Worm (Caenorhabditis elegans): ENCODE data around the gene ZK105.5.
A peak's percentile ranks its signal among the peaks of the same experiment; 100 is the strongest.

The ZK105.5 gene

DNA sequence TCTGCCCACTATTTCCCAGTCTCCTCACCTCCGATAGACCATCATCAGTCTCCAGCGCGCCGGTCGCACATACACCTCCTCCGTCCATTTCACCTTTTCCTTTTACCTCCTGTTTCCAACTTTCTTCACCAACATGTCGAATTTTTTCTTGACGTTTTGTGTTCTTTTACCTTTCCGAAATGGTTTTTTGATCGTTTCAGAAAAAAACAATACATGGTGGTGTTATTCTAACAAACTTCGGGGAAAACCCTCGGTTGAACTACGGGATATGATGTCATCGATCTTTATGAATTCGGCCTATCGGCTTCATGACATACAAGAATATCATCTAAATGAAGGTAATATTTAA, 11.1 kb upstream of the ZK105.5 start, which contains the start of gene Y97E10C.1 (continued):
- no peak for TF ChIP-seq ztf-3 (GFP tag; optimal IDR thresholded peaks at IDR 0.05)
- TF ChIP-seq madf-10 (tag; optimal IDR thresholded peaks at IDR 0.05), result no peak
- no peak for TF ChIP-seq hlh-26 (GFP tag; conservative IDR thresholded peaks at IDR 0.05)
- TF ChIP-seq D2030.7 (GFP tag; IDR thresholded peaks at IDR 0.05), result no peak
- no peak for TF ChIP-seq F33H1.4 (GFP tag; IDR thresholded peaks at IDR 0.05)

DNA sequence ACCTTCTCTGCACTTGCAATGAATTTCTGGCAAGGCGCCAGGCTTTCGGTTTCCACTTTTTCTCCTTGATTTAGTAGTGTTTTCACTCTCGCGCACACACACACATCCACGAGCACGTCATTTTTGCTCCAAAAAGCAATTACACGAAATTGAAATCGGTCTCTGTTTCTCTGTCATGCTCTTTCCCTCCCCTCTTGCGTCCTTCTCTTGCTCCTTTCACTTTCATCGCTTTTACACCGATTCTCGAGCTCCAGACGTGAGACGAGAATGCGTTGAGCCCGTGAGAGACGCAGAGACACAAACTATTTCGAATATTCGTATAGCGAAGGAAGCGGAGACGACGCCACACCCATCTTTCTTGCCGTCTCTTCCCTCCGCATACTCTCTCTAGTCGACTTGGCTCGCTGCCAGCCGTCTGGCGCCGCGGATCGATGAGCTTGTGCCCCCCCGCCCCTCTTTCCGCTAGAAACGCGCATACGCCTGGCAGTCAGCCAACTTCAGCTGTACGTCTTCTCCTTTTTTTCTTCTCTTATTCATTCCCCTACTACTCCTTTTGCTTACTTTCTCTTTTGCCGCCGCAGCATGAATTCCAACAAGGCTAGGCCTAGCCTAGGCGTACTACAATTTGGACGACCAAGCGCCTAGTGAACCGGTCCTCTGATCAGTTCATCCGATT, 10.6 kb upstream of the ZK105.5 start:
- TF ChIP-seq dpl-1 (GFP tag; optimal IDR thresholded peaks at IDR 0.05), result no peak
- TF ChIP-seq F39B2.1 (GFP tag; IDR thresholded peaks at IDR 0.05), result no peak
- TF ChIP-seq mcd-1 (GFP tag; IDR thresholded peaks at IDR 0.05), result peak; percentile 67
- TF ChIP-seq K12H6.12 (tag; optimal IDR thresholded peaks at IDR 0.05), result peak; percentile 94
- no peak for TF ChIP-seq C17E4.6 (GFP tag; IDR thresholded peaks at IDR 0.05)
- TF ChIP-seq madf-10 (tag; optimal IDR thresholded peaks at IDR 0.05), result peak; percentile 34
- TF ChIP-seq F22D6.2 (tag; optimal IDR thresholded peaks at IDR 0.05), result no peak
- TF ChIP-seq hsf-1 (GFP tag; IDR thresholded peaks at IDR 0.05), result no peak
- TF ChIP-seq pha-4 (tag; optimal IDR thresholded peaks at IDR 0.05), result no peak
- peak; percentile 78; the same call in 1 of the 2 replicates for TF ChIP-seq egrh-3 (GFP tag; IDR thresholded peaks at IDR 0.05)
- no peak for TF ChIP-seq snpc-4 (GFP tag; optimal IDR thresholded peaks at IDR 0.05)
- peak in 2 of 4 experiments; percentile 22 to 54 for TF ChIP-seq snpc-4 (tag; optimal IDR thresholded peaks at IDR 0.05)
- TF ChIP-seq tlf-1 (GFP tag; optimal IDR thresholded peaks at IDR 0.05), result no peak
- TF ChIP-seq hmg-1.2 (GFP tag; IDR thresholded peaks at IDR 0.05), result peak; percentile 84
- TF ChIP-seq F33H1.4 (GFP tag; IDR thresholded peaks at IDR 0.05), result no peak
- no peak for TF ChIP-seq repo-1 (tag; optimal IDR thresholded peaks at IDR 0.05)
- TF ChIP-seq athp-1 (tag; optimal IDR thresholded peaks at IDR 0.05), result peak; percentile 22
- TF ChIP-seq ama-1 (optimal IDR thresholded peaks at IDR 0.05), result no peak
- TF ChIP-seq ama-1 (GFP tag; optimal IDR thresholded peaks at IDR 0.05), result no peak
- no peak for TF ChIP-seq Y56A3A.18 (GFP tag; IDR thresholded peaks at IDR 0.05)
- no peak for TF ChIP-seq F57A8.1 (GFP tag; optimal IDR thresholded peaks at IDR 0.05)
- TF ChIP-seq attf-5 (GFP tag; optimal IDR thresholded peaks at IDR 0.05), result peak; percentile 53
- TF ChIP-seq tbp1 (GFP tag; optimal IDR thresholded peaks at IDR 0.05), result no peak
- no peak for TF ChIP-seq C06A6.2 (GFP tag; conservative IDR thresholded peaks at IDR 0.05)
- no peak for TF ChIP-seq sdz-38 (tag; optimal IDR thresholded peaks at IDR 0.05)
- no peak for TF ChIP-seq nfya-1 (tag; optimal IDR thresholded peaks at IDR 0.05; ENCODE audit: borderline replicate concordance, insufficient read depth)
- TF ChIP-seq ztf-3 (GFP tag; optimal IDR thresholded peaks at IDR 0.05), result peak; percentile 24
- 0 out of 2 replicates have a peak, but pooled peaks have one; percentile 46 for TF ChIP-seq K11D2.4 (GFP tag; IDR thresholded peaks at IDR 0.05)
- no peak for TF ChIP-seq Y53F4B.3 (GFP tag; IDR thresholded peaks at IDR 0.05)
- peak; percentile 99 for TF ChIP-seq zfh-2 (GFP tag; conservative IDR thresholded peaks at IDR 0.05)
- no peak for TF ChIP-seq lin-54 (GFP tag; optimal IDR thresholded peaks at IDR 0.05)
- no peak for TF ChIP-seq attf-3 (GFP tag; conservative IDR thresholded peaks at IDR 0.05)
- TF ChIP-seq cebp-1 (GFP tag; IDR thresholded peaks at IDR 0.05), result no peak
- peak; percentile 80 for TF ChIP-seq cebp-1 (tag; optimal IDR thresholded peaks at IDR 0.05)
- TF ChIP-seq Y53G8AR.9 (GFP tag; conservative IDR thresholded peaks at IDR 0.05), result no peak
- no peak for TF ChIP-seq akir-1 (GFP tag; optimal IDR thresholded peaks at IDR 0.05)
- no peak for TF ChIP-seq ceh-91 (GFP tag; IDR thresholded peaks at IDR 0.05)
- no peak for TF ChIP-seq unc-130 (GFP tag; optimal IDR thresholded peaks at IDR 0.05)
- TF ChIP-seq atf-7 (tag; optimal IDR thresholded peaks at IDR 0.05), result peak; percentile 81
- 0 out of 2 replicates have a peak, but pooled peaks have one; percentile 25 for TF ChIP-seq pbrm-1 (GFP tag; IDR thresholded peaks at IDR 0.05)
- no peak for TF ChIP-seq egl-44 (GFP tag; IDR thresholded peaks at IDR 0.05)
- TF ChIP-seq rpc-1 (optimal IDR thresholded peaks at IDR 0.05), result no peak
- TF ChIP-seq rpc-1 (tag; optimal IDR thresholded peaks at IDR 0.05), result no peak
- TF ChIP-seq let-526 (GFP tag; IDR thresholded peaks at IDR 0.05), result no peak
- peak in 1 of 3 experiments; percentile 77 for TF ChIP-seq lin-35 (GFP tag; optimal IDR thresholded peaks at IDR 0.05)

Measured in whole organism, young adult.